Worm (Caenorhabditis elegans) whole organism, L4 larva: ENCODE measurements around the gene srw-56.
A peak's percentile ranks its signal among the peaks of the same experiment; 100 is the strongest.

Source experiments
- Y5F2A.4 ChIP-seq: fragments of 200-800 bp; sonication (Bioruptor generic); optimal IDR thresholded peaks from 2 replicates; lab custom pipeline; 2018; ENCODE audit warnings: mild to moderate bottlenecking, missing genetic modification characterization, missing compliant biosample characterization
- aha-1 ChIP-seq: fragments of 150-350 bp; peaks from one replicate; lab custom pipeline; 2014; ENCODE audit warnings: missing biosample characterization, missing genetic modification characterization
- ama-1 ChIP-seq: fragments of 150-350 bp; optimal IDR thresholded peaks from 2 replicates; lab custom pipeline; 2014; ENCODE audit warnings: inconsistent platforms, mixed read lengths
- arid-1 ChIP-seq: fragments of 200-800 bp; sonication (Bioruptor generic); conservative IDR thresholded peaks from 2 replicates; pipeline ENCODE4 v1.3.6; 2022; ENCODE audit warnings: missing genetic modification reagents, missing genetic modification characterization, missing compliant biosample characterization
- attf-4 ChIP-seq: sonication (generic microtip); optimal IDR thresholded peaks from 3 replicates; lab custom pipeline; 2017; ENCODE audit warnings: missing biosample characterization, missing genetic modification characterization
- ceh-20 ChIP-seq: fragments of 200-800 bp; sonication (Bioruptor generic); IDR thresholded peaks from 2 replicates; pipeline ENCODE4 v1.3.6; 2022; ENCODE audit warnings: missing genetic modification reagents, missing genetic modification characterization, missing compliant biosample characterization
- ces-1 ChIP-seq: fragments of 150-350 bp; sonication (generic microtip); optimal IDR thresholded peaks from 4 replicates; lab custom pipeline; 2014; ENCODE audit warnings: missing biosample characterization, missing genetic modification reagents, missing genetic modification characterization
- ctbp-1 ChIP-seq: fragments of 200-800 bp; sonication (Bioruptor generic); IDR thresholded peaks from 2 replicates; pipeline ENCODE4 v1.3.6; 2022; ENCODE audit warnings: missing genetic modification reagents, missing genetic modification characterization, missing compliant biosample characterization
- daf-12 ChIP-seq: fragments of 150-350 bp; optimal IDR thresholded peaks from 2 replicates; lab custom pipeline; 2014; ENCODE audit warnings: missing biosample characterization, missing genetic modification reagents, missing genetic modification characterization
- dmd-8 ChIP-seq: fragments of 200-800 bp; sonication (Bioruptor generic); IDR thresholded peaks from 2 replicates; pipeline ENCODE4 v1.3.6; 2022; ENCODE audit warnings: missing genetic modification characterization, missing compliant biosample characterization
- dpl-1 ChIP-seq: fragments of 150-350 bp; optimal IDR thresholded peaks from 2 replicates; lab custom pipeline; 2014; ENCODE audit warnings: missing biosample characterization, missing genetic modification reagents, missing genetic modification characterization
- duxl-1 ChIP-seq: sonication (generic microtip); optimal IDR thresholded peaks from 2 replicates; lab custom pipeline; 2016; ENCODE audit warnings: mild to moderate bottlenecking, missing genetic modification characterization, moderate library complexity, missing compliant biosample characterization; ENCODE audit not compliant: poor library complexity
- dve-1 ChIP-seq: sonication (generic microtip); optimal IDR thresholded peaks from 2 replicates; lab custom pipeline; 2017; ENCODE audit warnings: antibody characterized with exemption, mild to moderate bottlenecking, missing genetic modification characterization, missing compliant biosample characterization; ENCODE audit not compliant: insufficient read depth
- egl-27 ChIP-seq: sonication (generic microtip); optimal IDR thresholded peaks from 3 replicates; lab custom pipeline; 2017; ENCODE audit warnings: missing biosample characterization, missing genetic modification reagents, missing genetic modification characterization
- fkh-10 ChIP-seq: fragments of 150-350 bp; optimal IDR thresholded peaks from 2 replicates; lab custom pipeline; 2014; ENCODE audit warnings: missing biosample characterization, missing genetic modification reagents, missing genetic modification characterization
- gei-8 ChIP-seq: fragments of 200-800 bp; sonication (Bioruptor generic); optimal IDR thresholded peaks from 2 replicates; lab custom pipeline; 2018; ENCODE audit warnings: mild to moderate bottlenecking, missing genetic modification characterization, missing compliant biosample characterization
- lim-7 ChIP-seq: fragments of 200-800 bp; sonication (Bioruptor generic); IDR thresholded peaks from 2 replicates; pipeline ENCODE4 v1.3.6; 2022; ENCODE audit warnings: missing genetic modification characterization, missing compliant biosample characterization
- lin-13 ChIP-seq: fragments of 150-350 bp; optimal IDR thresholded peaks from 2 replicates; lab custom pipeline; 2014; ENCODE audit warnings: missing biosample characterization, missing genetic modification reagents, missing genetic modification characterization
- lin-38 ChIP-seq: fragments of 200-800 bp; sonication (Bioruptor generic); IDR thresholded peaks from 2 replicates; pipeline ENCODE4 v1.3.6; 2022; ENCODE audit warnings: missing genetic modification reagents, missing genetic modification characterization, missing compliant biosample characterization
- lir-3 ChIP-seq: sonication (generic microtip); optimal IDR thresholded peaks from 2 replicates; lab custom pipeline; 2016; ENCODE audit warnings: mild to moderate bottlenecking, missing genetic modification characterization, missing compliant biosample characterization
- lsy-2 ChIP-seq, 2 experiments: fragments of 150-350 bp in 1 of 2; sonication (generic microtip) in 1 of 2; optimal IDR thresholded peaks; 2 replicates each; lab custom pipeline; 2014 to 2017; ENCODE audit warnings: missing biosample characterization in 2 of 2, missing genetic modification characterization in 2 of 2
- mdl-1 ChIP-seq, 2 experiments: fragments of 150-350 bp in 1 of 2; sonication (generic microtip) in 1 of 2; optimal IDR thresholded peaks; 2 replicates each; lab custom pipeline; 2014 to 2017; ENCODE audit warnings: missing biosample characterization in 2 of 2, missing genetic modification characterization in 2 of 2
- mes-2 ChIP-seq: sonication (generic microtip); optimal IDR thresholded peaks from 2 replicates; lab custom pipeline; 2016; ENCODE audit warnings: missing genotype, mild to moderate bottlenecking, missing genetic modification characterization, missing compliant biosample characterization; ENCODE audit not compliant: poor library complexity, severe bottlenecking
- nhr-111 ChIP-seq: fragments of 200-800 bp; sonication (Bioruptor generic); optimal IDR thresholded peaks from 2 replicates; lab custom pipeline; 2018; ENCODE audit warnings: mild to moderate bottlenecking, missing genetic modification characterization, missing compliant biosample characterization
- nhr-6 ChIP-seq: fragments of 150-350 bp; optimal IDR thresholded peaks from 2 replicates; lab custom pipeline; 2014; ENCODE audit warnings: missing biosample characterization, missing genetic modification characterization
- nhr-76 ChIP-seq: fragments of 150-350 bp; optimal IDR thresholded peaks from 2 replicates; lab custom pipeline; 2014; ENCODE audit warnings: missing biosample characterization, missing genetic modification characterization
- pha-4 ChIP-seq, 2 experiments: fragments of 150-350 bp in 1 of 2; fragments of 200-800 bp in 1 of 2; sonication (Bioruptor generic) in 1 of 2; IDR thresholded peaks in 1 of 2; optimal IDR thresholded peaks in 1 of 2; 2 replicates each; pipeline versions ENCODE4 v1.3.6 to Lab custom; 2014 to 2022; ENCODE audit warnings: missing genetic modification characterization in 2 of 2, missing genetic modification reagents in 2 of 2, missing biosample characterization in 1 of 2, missing compliant biosample characterization in 1 of 2
- pqm-1 ChIP-seq: sonication (generic microtip); optimal IDR thresholded peaks from 2 replicates; lab custom pipeline; 2017; ENCODE audit warnings: missing biosample characterization, missing genetic modification characterization
- set-16 ChIP-seq: fragments of 200-800 bp; sonication (Bioruptor generic); IDR thresholded peaks from 2 replicates; pipeline ENCODE4 v1.3.6; 2022; ENCODE audit warnings: missing genetic modification reagents, missing genetic modification characterization, missing compliant biosample characterization
- skn-1 ChIP-seq: fragments of 150-350 bp; optimal IDR thresholded peaks from 2 replicates; lab custom pipeline; 2014; ENCODE audit warnings: missing biosample characterization, missing genetic modification characterization
- unc-62 ChIP-seq, 3 experiments: fragments of 150-350 bp in 1 of 3; sonication (generic microtip); optimal IDR thresholded peaks in 2 of 3; peaks in 1 of 3; 1 replicate in 1 of 3; 2 replicates in 2 of 3; lab custom pipeline; 2014 to 2017; ENCODE audit warnings: missing biosample characterization in 3 of 3, missing genetic modification characterization in 3 of 3, missing genetic modification reagents in 3 of 3, missing genotype in 1 of 3
- zfp-3 ChIP-seq: fragments of 200-800 bp; sonication (Bioruptor generic); conservative IDR thresholded peaks from 2 replicates; pipeline ENCODE4 v1.3.6; 2022; ENCODE audit warnings: missing genetic modification reagents, missing genetic modification characterization, missing compliant biosample characterization
- zip-11 ChIP-seq: fragments of 200-800 bp; sonication (Bioruptor generic); IDR thresholded peaks from 2 replicates; pipeline ENCODE4 v1.3.6; 2022; ENCODE audit warnings: missing genetic modification characterization, missing compliant biosample characterization

The srw-56 gene

DNA sequence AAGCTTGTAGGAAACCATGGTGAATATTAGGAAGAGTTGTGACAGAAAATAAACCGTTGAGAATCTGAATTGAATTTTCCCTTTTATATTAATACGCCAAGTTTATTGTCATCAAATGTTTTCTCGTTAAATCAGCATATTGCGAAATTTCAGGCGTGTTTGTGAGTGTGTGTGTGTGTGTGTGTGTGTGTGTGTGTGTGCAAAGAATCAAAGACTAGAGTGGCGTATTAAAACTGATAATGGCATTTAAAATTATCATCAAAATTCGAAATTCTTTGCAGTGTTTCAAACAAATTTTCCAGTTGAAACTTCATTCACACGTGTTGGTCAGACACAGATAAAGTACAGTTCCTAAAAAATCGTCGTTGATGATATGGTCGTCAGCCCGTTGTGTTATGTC is 36.7 kb downstream of the srw-56 start, which contains the start of gene gst-38 (continued):
- TF ChIP-seq lir-3 (tag; lab: Kevin White, UChicago) = no peak

DNA sequence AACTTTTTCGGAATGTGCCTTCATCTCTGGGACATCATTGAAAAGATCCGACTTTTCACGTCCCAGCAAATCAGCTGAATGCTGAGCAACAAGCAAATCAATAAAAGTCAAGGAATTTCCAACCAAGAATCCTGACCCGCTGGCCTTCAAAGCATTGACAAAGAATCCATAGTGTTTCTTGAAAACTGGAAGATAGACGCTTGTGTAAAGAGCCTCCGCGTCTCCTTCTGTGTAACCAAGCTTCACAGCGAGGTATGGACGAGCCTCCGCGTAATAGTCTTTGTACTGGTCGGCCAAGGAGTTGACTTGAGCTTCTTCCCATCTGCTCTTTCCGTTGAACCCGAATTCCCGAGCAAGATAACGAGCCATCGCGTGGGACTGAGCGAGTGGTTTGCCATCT is 37.4 kb downstream of the srw-56 start:
- TF ChIP-seq lin-13 (GFP tag; lab: Kevin White, UChicago) (no peak), unc-62 (GFP tag; optimal IDR thresholded peaks at IDR 0.05 in 1 of 2; lab: Kevin White, UChicago) (peak in 1 of 2 experiments; percentile 92), unc-62 (tag; optimal IDR thresholded peaks at IDR 0.05; lab: Kevin White, UChicago) (no peak)

DNA sequence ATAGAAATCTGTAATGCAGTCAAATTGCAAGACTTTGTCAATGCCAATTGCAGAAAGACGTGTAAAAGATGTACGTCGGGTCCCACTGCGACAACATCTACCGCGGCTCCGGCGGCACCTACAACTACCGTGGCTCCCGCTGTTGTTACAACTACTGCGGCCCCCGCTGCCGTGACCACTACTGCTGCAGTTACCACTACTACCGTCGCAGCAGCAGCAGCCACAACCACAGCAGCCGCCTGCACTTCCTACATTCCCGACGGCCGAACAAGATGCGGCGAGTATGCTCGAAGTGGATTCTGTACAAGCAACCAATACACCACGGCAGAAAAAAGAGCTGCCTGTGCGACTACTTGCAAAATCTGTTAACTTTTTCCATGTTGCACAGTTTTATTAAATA is 37.9 kb downstream of the srw-56 start:
- no peak for TF ChIP-seq ama-1 (lab: Kevin White, UChicago)
- TF ChIP-seq dmd-8 = 0 out of 2 replicates have a peak, but pooled peaks have one; percentile 23
- peak; percentile 57 for TF ChIP-seq set-16
- no peak for TF ChIP-seq zip-11 (GFP tag; lab: Robert Waterston, UW)
- no peak for TF ChIP-seq ceh-20
- TF ChIP-seq skn-1 (tag; lab: Kevin White, UChicago) = no peak
- TF ChIP-seq zfp-3 (GFP tag; lab: Robert Waterston, UW) = no peak

DNA sequence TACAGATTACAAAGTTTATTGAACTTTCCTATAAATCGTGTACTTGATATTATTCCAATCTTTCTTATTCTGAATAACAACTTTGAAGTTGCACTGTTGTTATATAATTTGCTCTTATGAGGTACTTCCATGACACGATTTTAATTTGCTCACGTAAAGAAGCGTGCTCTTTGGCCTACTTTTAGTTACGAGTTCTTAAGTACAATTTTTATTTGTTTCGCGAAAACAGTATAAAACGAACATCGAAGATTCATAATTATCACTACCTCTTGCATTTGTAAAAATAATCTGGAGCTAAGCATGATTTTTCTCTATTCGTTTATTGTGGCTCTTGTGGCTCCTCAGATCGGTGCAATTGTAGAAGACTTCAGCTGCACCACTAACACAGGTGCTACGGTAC is 38.9 kb downstream of the srw-56 start, which contains the start of gene F35E8.7:
Gene F35E8.7, plus strand, starts transcription at position 301 of the 400 bp plus-strand sequence.
- TF ChIP-seq nhr-111 (GFP tag; lab: Kevin White, UChicago) (no peak), pha-4 (GFP tag; IDR thresholded peaks at IDR 0.05; lab: Robert Waterston, UW) (no peak), pha-4 (tag; optimal IDR thresholded peaks at IDR 0.05; lab: Kevin White, UChicago) (no peak), skn-1 (tag; lab: Kevin White, UChicago) (no peak), ctbp-1 (GFP tag; lab: Robert Waterston, UW) (no peak), attf-4 (tag; lab: Kevin White, UChicago) (no peak), ces-1 (GFP tag; lab: Kevin White, UChicago) (no peak), aha-1 (tag; lab: Kevin White, UChicago) (no peak), zip-11 (GFP tag; lab: Robert Waterston, UW) (no peak), nhr-76 (tag; lab: Kevin White, UChicago) (no peak), dpl-1 (GFP tag; lab: Kevin White, UChicago) (no peak), Y5F2A.4 (GFP tag; lab: Kevin White, UChicago) (no peak), lin-38 (GFP tag; lab: Robert Waterston, UW) (no peak), dve-1 (no peak), fkh-10 (no peak), arid-1 (GFP tag; lab: Robert Waterston, UW) (no peak), nhr-6 (tag; lab: Kevin White, UChicago) (no peak)

DNA sequence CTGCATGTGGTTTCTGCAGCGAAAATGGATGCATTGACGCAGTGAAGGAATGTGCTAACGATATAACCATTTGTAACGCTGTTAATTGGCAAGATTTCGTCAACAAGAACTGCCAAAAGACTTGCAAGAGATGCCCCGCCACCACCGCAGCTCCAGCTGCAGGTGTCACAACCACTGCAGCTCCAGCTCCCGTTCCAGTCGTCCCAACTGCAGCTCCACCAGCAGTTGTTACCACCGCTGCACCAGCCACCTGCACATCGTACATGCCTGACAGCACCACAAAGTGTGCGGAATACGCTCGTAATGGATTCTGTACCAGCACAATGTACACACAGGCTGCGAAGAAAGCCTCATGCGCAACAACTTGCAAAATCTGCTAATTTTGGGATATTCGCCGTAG is 40.0 kb downstream of the srw-56 start:
- no peak for TF ChIP-seq pha-4 (GFP tag; IDR thresholded peaks at IDR 0.05; lab: Robert Waterston, UW)
- no peak for TF ChIP-seq pha-4 (tag; optimal IDR thresholded peaks at IDR 0.05; lab: Kevin White, UChicago)
- peak; percentile 58 for TF ChIP-seq set-16
- TF ChIP-seq mes-2 = no peak
- TF ChIP-seq mdl-1 (tag; optimal IDR thresholded peaks at IDR 0.05; lab: Kevin White, UChicago) = no peak

DNA sequence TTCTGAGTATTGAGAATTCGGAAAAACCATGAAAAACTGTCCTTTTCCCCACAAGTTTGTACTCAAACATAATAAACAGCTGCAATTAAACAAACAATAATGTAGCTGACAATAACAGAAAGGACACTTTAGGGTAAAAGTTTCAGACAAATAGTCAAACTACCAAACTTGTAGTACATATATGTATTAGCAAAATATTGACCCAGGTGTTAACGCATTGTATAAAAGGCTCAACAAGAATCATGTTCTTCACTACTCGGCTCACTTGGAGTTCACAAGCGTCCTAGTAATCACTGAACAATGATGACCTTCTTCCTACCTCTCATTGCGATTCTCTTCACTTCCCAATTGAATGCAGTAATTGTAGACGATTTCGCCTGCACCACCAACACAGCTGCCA is 40.8 kb downstream of the srw-56 start, which contains the start of gene F35E8.6:
Gene F35E8.6, plus strand, starts transcription at position 301 of the 400 bp plus-strand sequence.
- TF ChIP-seq nhr-76 (tag; lab: Kevin White, UChicago) (no peak), lim-7 (GFP tag; lab: Robert Waterston, UW) (no peak), duxl-1 (tag; lab: Kevin White, UChicago) (no peak), pha-4 (GFP tag; IDR thresholded peaks at IDR 0.05; lab: Robert Waterston, UW) (no peak), pha-4 (tag; optimal IDR thresholded peaks at IDR 0.05; lab: Kevin White, UChicago) (no peak), skn-1 (tag; lab: Kevin White, UChicago) (no peak), zip-11 (GFP tag; lab: Robert Waterston, UW) (no peak), daf-12 (tag; lab: Kevin White, UChicago) (no peak), pqm-1 (no peak), ctbp-1 (GFP tag; lab: Robert Waterston, UW) (no peak), egl-27 (tag; lab: Kevin White, UChicago) (no peak), lsy-2 (tag; optimal IDR thresholded peaks at IDR 0.05; lab: Kevin White, UChicago) (no peak), gei-8 (GFP tag; lab: Kevin White, UChicago) (no peak)
